Fruit fly (Drosophila melanogaster): ENCODE measurements around the gene rg.
A peak's percentile ranks its signal among the peaks of the same experiment; 100 is the strongest.

- peak; percentile 36 for TF ChIP-seq svp (GFP tag)
- no peak for TF ChIP-seq Blimp-1 (GFP tag; optimal IDR thresholded peaks at IDR 0.05)
- no peak for TF ChIP-seq net (GFP tag; optimal IDR thresholded peaks at IDR 0.05)
- no peak for TF ChIP-seq CG1621 (tag; optimal IDR thresholded peaks at IDR 0.05)
- TF ChIP-seq CG6163 (GFP tag; IDR thresholded peaks at IDR 0.05), result peak; percentile 9; the same call in 1 of the 3 replicates
- no peak for TF ChIP-seq CG8119 (GFP tag; IDR thresholded peaks at IDR 0.05)
- TF ChIP-seq fd59A (GFP tag; optimal IDR thresholded peaks at IDR 0.05), result peak; percentile 17
- peak; percentile 4 for TF ChIP-seq Eip75B (GFP tag; optimal IDR thresholded peaks at IDR 0.05)
- no peak for TF ChIP-seq CG6792 (GFP tag; optimal IDR thresholded peaks at IDR 0.05)
- TF ChIP-seq Gug (GFP tag; IDR thresholded peaks at IDR 0.05), result no peak
- no peak for TF ChIP-seq Hr4 (GFP tag; optimal IDR thresholded peaks at IDR 0.05)
These were observed 214.4 kb downstream of the rg start for dm6 chrX:5299957-5300356.
